Fruit fly (Drosophila melanogaster) whole organism, wandering third instar larva: Measurements from ENCODE around the gene CG14212.

Experiments
- Hr78 ChIP-seq: fragments of >200 bp; optimal IDR thresholded peaks from 2 replicates; lab custom pipeline; 2017; ENCODE audit warnings: missing biosample characterization, missing genetic modification characterization
- Mio ChIP-seq: sonication (Bioruptor generic); optimal IDR thresholded peaks from 2 replicates; lab custom pipeline; 2016; ENCODE audit warnings: missing biosample characterization, missing genetic modification characterization
- Myc ChIP-seq: fragments of >200 bp; optimal IDR thresholded peaks from 2 replicates; lab custom pipeline; 2017
- Vsx2 ChIP-seq: fragments of 200-300, 225-300 bp; sonication (Bioruptor generic); optimal IDR thresholded peaks from 2 replicates; lab custom pipeline; 2018; ENCODE audit warnings: missing biosample characterization, missing genetic modification characterization; ENCODE audit not compliant: partially characterized antibody
- ey ChIP-seq: fragments of 200-800 bp; sonication (Bioruptor generic); optimal IDR thresholded peaks from 2 replicates; lab custom pipeline; 2016; ENCODE audit warnings: missing biosample characterization, missing genetic modification characterization
- h ChIP-seq: fragments of 200-800 bp; sonication (Bioruptor generic); optimal IDR thresholded peaks from 3 replicates; lab custom pipeline; 2016; ENCODE audit warnings: missing biosample characterization, mild to moderate bottlenecking, missing genetic modification characterization
- sage ChIP-seq: fragments of 200-800 bp; sonication (Bioruptor generic); optimal IDR thresholded peaks from 2 replicates; lab custom pipeline; 2016; ENCODE audit warnings: missing biosample characterization, mild to moderate bottlenecking, missing genetic modification characterization
- usp ChIP-seq: fragments of >200 bp; optimal IDR thresholded peaks from 2 replicates; lab custom pipeline; 2017; ENCODE audit warnings: missing biosample characterization, missing genetic modification characterization

- no peak for TF ChIP-seq Vsx2 (GFP tag; lab: Kevin White, UChicago)
- no peak for TF ChIP-seq sage (GFP tag; lab: Kevin White, UChicago)
- no peak for TF ChIP-seq h (GFP tag; lab: Kevin White, UChicago)
- TF ChIP-seq Myc (lab: Kevin White, UChicago) = no peak
- TF ChIP-seq usp = no peak
- no peak for TF ChIP-seq Hr78 (GFP tag; lab: Kevin White, UChicago)
- TF ChIP-seq ey = peak; percentile 59
- no peak for TF ChIP-seq Mio (GFP tag; lab: Kevin White, UChicago)
Measured at dm6 chrX:19651757-19652419, 26.4 kb downstream of the CG14212 start, which contains the start of the genes Ranbp21 and Elys.
